Worm (Caenorhabditis elegans) whole organism, mixed stage, embryonic: ENCODE results near the gene T19D12.9.
"Not testable (repeated sequence)": the region's sequence is repeated elsewhere in the genome, so short reads cannot be mapped to it uniquely, and the experiment has no call there.

ENCODE experiments used
- blmp-1 ChIP-seq: fragments of 150-350 bp; optimal IDR thresholded peaks from 2 replicates; lab custom pipeline; 2014; ENCODE audit warnings: missing biosample characterization, missing genetic modification characterization
- ceh-39 ChIP-seq: fragments of 150-350 bp; optimal IDR thresholded peaks from 2 replicates; lab custom pipeline; 2014; ENCODE audit warnings: missing biosample characterization, missing genetic modification characterization
- ceh-43 ChIP-seq: fragments of 200-800 bp; sonication (Bioruptor generic); optimal IDR thresholded peaks from 2 replicates; lab custom pipeline; 2018; ENCODE audit warnings: mild to moderate bottlenecking, missing genetic modification characterization, moderate library complexity, missing compliant biosample characterization
- ceh-83 ChIP-seq: fragments of 200-800 bp; sonication (Bioruptor generic); optimal IDR thresholded peaks from 2 replicates; lab custom pipeline; 2018; ENCODE audit warnings: mild to moderate bottlenecking, missing genetic modification characterization, missing compliant biosample characterization
- ces-1 ChIP-seq: fragments of 150-350 bp; optimal IDR thresholded peaks from 2 replicates; lab custom pipeline; 2014; ENCODE audit warnings: missing biosample characterization, missing genetic modification reagents, missing genetic modification characterization
- cnd-1 ChIP-seq: fragments of 200-800 bp; sonication (Bioruptor generic); optimal IDR thresholded peaks from 2 replicates; lab custom pipeline; 2018; ENCODE audit warnings: mild to moderate bottlenecking, missing genetic modification characterization, missing compliant biosample characterization
- drap-1 ChIP-seq: fragments of 200-800 bp; sonication (Bioruptor generic); optimal IDR thresholded peaks from 3 replicates; lab custom pipeline; 2018; ENCODE audit warnings: mild to moderate bottlenecking, missing genetic modification characterization, missing compliant biosample characterization
- elt-1 ChIP-seq: sonication (generic microtip); optimal IDR thresholded peaks from 2 replicates; lab custom pipeline; 2017; ENCODE audit warnings: missing genetic modification characterization, mild to moderate bottlenecking, missing compliant biosample characterization, antibody characterized with exemption, moderate library complexity, borderline replicate concordance; ENCODE audit not compliant: insufficient read depth
- elt-3 ChIP-seq: fragments of 150-350 bp; optimal IDR thresholded peaks from 2 replicates; lab custom pipeline; 2014; ENCODE audit warnings: missing biosample characterization, missing genetic modification characterization
- flh-1 ChIP-seq: fragments of 200-800 bp; sonication (Bioruptor generic); optimal IDR thresholded peaks from 2 replicates; lab custom pipeline; 2018; ENCODE audit warnings: mild to moderate bottlenecking, missing genetic modification characterization, moderate library complexity, missing compliant biosample characterization
- ham-2 ChIP-seq: fragments of 200-800 bp; sonication (Bioruptor generic); optimal IDR thresholded peaks from 2 replicates; lab custom pipeline; 2018; ENCODE audit warnings: mild to moderate bottlenecking, missing genetic modification characterization, missing compliant biosample characterization
- hlh-1 ChIP-seq: fragments of 150-350 bp; optimal IDR thresholded peaks from 2 replicates; lab custom pipeline; 2014; ENCODE audit warnings: missing biosample characterization, missing genetic modification reagents, missing genetic modification characterization
- lin-13 ChIP-seq: fragments of 150-350 bp; optimal IDR thresholded peaks from 2 replicates; lab custom pipeline; 2014; ENCODE audit warnings: missing biosample characterization, missing genetic modification characterization
- lin-32 ChIP-seq: fragments of 200-800 bp; sonication (Bioruptor generic); optimal IDR thresholded peaks from 2 replicates; lab custom pipeline; 2018; ENCODE audit warnings: mild to moderate bottlenecking, missing genetic modification characterization, missing compliant biosample characterization
- lsy-2 ChIP-seq: fragments of 150-350 bp; optimal IDR thresholded peaks from 2 replicates; lab custom pipeline; 2014; ENCODE audit warnings: missing biosample characterization, missing genetic modification characterization
- mab-5 ChIP-seq: fragments of 150-350 bp; optimal IDR thresholded peaks from 2 replicates; lab custom pipeline; 2014; ENCODE audit warnings: missing biosample characterization, missing genetic modification characterization
- mep-1 ChIP-seq: fragments of 150-350 bp; optimal IDR thresholded peaks from 2 replicates; lab custom pipeline; 2017; ENCODE audit warnings: missing biosample characterization, missing genetic modification reagents, missing genetic modification characterization, inconsistent platforms
- mls-2 ChIP-seq: sonication (generic microtip); optimal IDR thresholded peaks from 2 replicates; lab custom pipeline; 2016; ENCODE audit warnings: mild to moderate bottlenecking, missing genetic modification characterization, moderate library complexity, missing compliant biosample characterization
- nhr-12 ChIP-seq: fragments of 150-350 bp; optimal IDR thresholded peaks from 2 replicates; lab custom pipeline; 2014; ENCODE audit warnings: missing biosample characterization, missing genetic modification characterization
- nhr-2 ChIP-seq: fragments of 150-350 bp; optimal IDR thresholded peaks from 2 replicates; lab custom pipeline; 2014; ENCODE audit warnings: missing biosample characterization, missing genetic modification characterization
- nhr-237 ChIP-seq: fragments of 150-350 bp; optimal IDR thresholded peaks from 2 replicates; lab custom pipeline; 2014; ENCODE audit warnings: missing biosample characterization, missing genetic modification characterization
- nhr-28 ChIP-seq: fragments of 150-350 bp; optimal IDR thresholded peaks from 2 replicates; lab custom pipeline; 2014; ENCODE audit warnings: missing biosample characterization, missing genetic modification characterization
- pha-4 ChIP-seq: fragments of 150-350 bp; optimal IDR thresholded peaks from 2 replicates; lab custom pipeline; 2018; ENCODE audit warnings: missing biosample characterization, missing genetic modification reagents, missing genetic modification characterization
- sem-2 ChIP-seq: fragments of 200-800 bp; sonication (Bioruptor generic); optimal IDR thresholded peaks from 2 replicates; lab custom pipeline; 2018; ENCODE audit warnings: mild to moderate bottlenecking, missing genetic modification characterization, missing compliant biosample characterization
- snpc-4 ChIP-seq: fragments of 150-350 bp; optimal IDR thresholded peaks from 2 replicates; lab custom pipeline; 2014; ENCODE audit warnings: missing biosample characterization, missing genetic modification characterization
- sptf-1 ChIP-seq: sonication (generic microtip); optimal IDR thresholded peaks from 2 replicates; lab custom pipeline; 2017; ENCODE audit warnings: mild to moderate bottlenecking, missing genetic modification characterization, moderate library complexity, missing compliant biosample characterization
- tbx-8 ChIP-seq: fragments of 200-800 bp; sonication (Bioruptor generic); optimal IDR thresholded peaks from 2 replicates; lab custom pipeline; 2018; ENCODE audit warnings: mild to moderate bottlenecking, missing genetic modification characterization, moderate library complexity, missing compliant biosample characterization
- unc-120 ChIP-seq: sonication (generic microtip); optimal IDR thresholded peaks from 2 replicates; lab custom pipeline; 2017; ENCODE audit warnings: missing genetic modification characterization, missing compliant biosample characterization; ENCODE audit not compliant: poor library complexity, severe bottlenecking
- unc-62 ChIP-seq: fragments of 150-350 bp; optimal IDR thresholded peaks from 2 replicates; lab custom pipeline; 2014; ENCODE audit warnings: missing biosample characterization, missing genetic modification reagents, missing genetic modification characterization
- zip-8 ChIP-seq: fragments of 150-350 bp; optimal IDR thresholded peaks from 2 replicates; lab custom pipeline; 2014; ENCODE audit warnings: missing biosample characterization, missing genetic modification characterization

The T19D12.9 gene

ce11 chrII:6630811-6631210 is 23.4 kb downstream of the T19D12.9 start, which contains the start of gene T19D12.4:
Gene T19D12.4 (plus strand): TSS chrII:6631105.
- no peak for TF ChIP-seq nhr-237
- TF ChIP-seq ces-1, result no peak
- no peak for TF ChIP-seq cnd-1 (tag; lab: Kevin White, UChicago)
- no peak for TF ChIP-seq unc-120
- no peak for TF ChIP-seq elt-1 (tag; lab: Kevin White, UChicago)

ce11 chrII:6629775-6630174 is 24.4 kb downstream of the T19D12.9 start:
- TF ChIP-seq elt-1 (tag; lab: Kevin White, UChicago), result no peak
- no peak for TF ChIP-seq elt-3
- no peak for TF ChIP-seq ces-1
- no peak for TF ChIP-seq blmp-1 (tag; lab: Kevin White, UChicago)
- no peak for TF ChIP-seq ham-2
- TF ChIP-seq sem-2 (GFP tag; lab: Kevin White, UChicago), result no peak
- no peak for TF ChIP-seq pha-4 (tag; lab: Kevin White, UChicago)
- TF ChIP-seq lsy-2, result no peak
- TF ChIP-seq nhr-12, result no peak
- no peak for TF ChIP-seq sptf-1 (tag; lab: Kevin White, UChicago)
- TF ChIP-seq nhr-28 (tag; lab: Kevin White, UChicago), result no peak
- no peak for TF ChIP-seq hlh-1
- TF ChIP-seq mep-1 (tag; lab: Kevin White, UChicago), result no peak
- no peak for TF ChIP-seq drap-1 (GFP tag; lab: Kevin White, UChicago)
- TF ChIP-seq nhr-237, result no peak
- no peak for TF ChIP-seq mls-2 (tag; lab: Kevin White, UChicago)
- TF ChIP-seq snpc-4 (tag; lab: Kevin White, UChicago), result no peak
- no peak for TF ChIP-seq zip-8

ce11 chrII:6628397-6628796 is 25.8 kb downstream of the T19D12.9 start:
- TF ChIP-seq lin-32 (GFP tag; lab: Kevin White, UChicago) (no peak), lin-13 (tag; lab: Kevin White, UChicago) (no peak), elt-3 (no peak), drap-1 (GFP tag; lab: Kevin White, UChicago) (no peak)
- TF ChIP-seq, all 35 proteins: peak for 0

DNA sequence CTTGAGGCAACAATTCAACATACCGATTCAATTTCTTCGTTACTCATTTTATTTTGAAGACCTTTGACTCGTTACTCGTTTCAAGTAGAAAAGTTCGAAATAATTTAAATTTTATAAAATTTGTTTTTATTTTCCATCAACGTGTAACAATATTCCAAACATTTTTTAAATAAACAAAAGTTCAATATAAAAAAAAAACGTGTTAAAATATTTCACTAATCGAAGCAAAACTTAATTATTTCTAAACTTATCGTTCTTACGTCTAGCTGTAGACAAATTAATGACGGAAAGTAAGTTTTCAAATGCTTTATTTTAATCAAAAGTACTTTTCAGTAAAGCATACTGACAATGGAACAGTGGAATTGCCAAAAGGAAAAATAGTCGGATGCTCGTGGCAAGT is 27.0 kb downstream of the T19D12.9 start, which contains the start of the genes F54H5.5 and F54H5.2:
Gene F54H5.5, minus strand, starts transcription at position 101 of the 400 bp plus-strand sequence.
Gene F54H5.2, plus strand, starts transcription at position 303 of the 400 bp plus-strand sequence.
- not testable (repeated sequence) for TF ChIP-seq tbx-8 (GFP tag; lab: Kevin White, UChicago); pha-4 (tag; lab: Kevin White, UChicago); unc-62 (GFP tag; lab: Kevin White, UChicago)

- no peak for TF ChIP-seq ceh-39 (tag; lab: Kevin White, UChicago)
- TF ChIP-seq hlh-1, result no peak
- no peak for TF ChIP-seq ceh-83
- no peak for TF ChIP-seq elt-1 (tag; lab: Kevin White, UChicago)
- no peak for TF ChIP-seq flh-1 (GFP tag; lab: Kevin White, UChicago)
- TF ChIP-seq sem-2 (GFP tag; lab: Kevin White, UChicago), result no peak
Observed at ce11 chrII:6625302-6625701, 28.9 kb downstream of the T19D12.9 start, which contains the start of gene F54H5.14. Gene F54H5.14 (minus strand): TSS chrII:6625402.

DNA sequence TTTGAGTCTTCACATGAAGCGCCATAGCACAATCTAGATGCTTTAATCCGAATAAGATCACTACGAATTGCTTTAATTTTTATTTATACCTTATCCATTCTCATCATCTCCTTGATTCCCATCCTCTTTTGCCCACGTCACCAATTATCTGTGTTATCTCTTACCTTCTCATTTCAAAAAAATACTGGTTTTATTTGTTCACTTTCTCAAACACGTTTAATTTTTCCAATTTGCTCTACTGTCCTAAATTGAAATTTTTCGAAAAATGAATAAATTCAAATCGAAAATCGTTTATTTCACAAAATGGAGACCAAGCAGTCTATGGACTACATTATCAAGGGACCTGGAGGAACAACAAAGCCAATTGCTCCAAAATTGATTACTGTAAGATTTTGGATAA is 32.3 kb downstream of the T19D12.9 start, which contains the start of gene F54H5.3:
Gene F54H5.3, plus strand, starts transcription at position 301 of the 400 bp plus-strand sequence.
- TF ChIP-seq mab-5 (no peak), unc-62 (GFP tag; lab: Kevin White, UChicago) (no peak), drap-1 (GFP tag; lab: Kevin White, UChicago) (no peak), ceh-43 (GFP tag; lab: Kevin White, UChicago) (no peak), ceh-39 (tag; lab: Kevin White, UChicago) (no peak), nhr-2 (tag; lab: Kevin White, UChicago) (no peak), nhr-237 (no peak), nhr-28 (tag; lab: Kevin White, UChicago) (no peak)
